Worm (Caenorhabditis elegans): ENCODE data around the gene F19D8.2.

DNA sequence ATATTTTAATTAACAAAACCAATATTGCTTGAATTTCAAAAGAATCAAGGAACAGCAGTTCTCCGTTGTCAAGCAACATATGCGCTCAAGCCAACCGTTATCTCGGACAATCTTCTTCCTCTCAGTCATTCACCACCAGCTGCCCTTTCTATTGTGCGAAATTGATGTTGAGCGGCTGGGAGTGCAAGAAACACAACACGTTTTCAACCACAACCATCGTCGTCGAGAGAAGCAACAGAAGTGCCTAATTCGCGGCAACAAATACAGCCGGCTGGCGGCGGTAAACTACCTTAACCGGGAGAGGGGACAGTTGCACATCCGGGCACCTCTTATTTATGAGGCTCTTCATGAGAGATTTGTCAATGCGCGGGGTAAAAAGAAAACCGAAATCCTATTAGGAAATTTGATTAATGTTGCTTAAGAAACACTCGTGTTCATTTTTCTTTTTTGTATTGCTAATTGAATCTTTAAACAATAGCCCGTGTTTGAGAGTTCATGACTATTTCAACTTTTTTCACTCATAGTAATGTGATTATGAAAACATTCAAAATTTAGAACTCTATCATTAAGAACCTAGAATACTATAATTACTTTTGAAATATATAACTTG, 47.6 kb downstream of the F19D8.2 start:
- TF ChIP-seq ceh-79 (tag; optimal IDR thresholded peaks at IDR 0.05) (no peak), T26A5.8 (tag; optimal IDR thresholded peaks at IDR 0.05) (no peak)

All from whole organism, young adult.